Fruit fly (Drosophila melanogaster): ENCODE results near the gene hyx.
A peak's percentile ranks its signal among the peaks of the same experiment; 100 is the strongest.

The hyx gene

DNA sequence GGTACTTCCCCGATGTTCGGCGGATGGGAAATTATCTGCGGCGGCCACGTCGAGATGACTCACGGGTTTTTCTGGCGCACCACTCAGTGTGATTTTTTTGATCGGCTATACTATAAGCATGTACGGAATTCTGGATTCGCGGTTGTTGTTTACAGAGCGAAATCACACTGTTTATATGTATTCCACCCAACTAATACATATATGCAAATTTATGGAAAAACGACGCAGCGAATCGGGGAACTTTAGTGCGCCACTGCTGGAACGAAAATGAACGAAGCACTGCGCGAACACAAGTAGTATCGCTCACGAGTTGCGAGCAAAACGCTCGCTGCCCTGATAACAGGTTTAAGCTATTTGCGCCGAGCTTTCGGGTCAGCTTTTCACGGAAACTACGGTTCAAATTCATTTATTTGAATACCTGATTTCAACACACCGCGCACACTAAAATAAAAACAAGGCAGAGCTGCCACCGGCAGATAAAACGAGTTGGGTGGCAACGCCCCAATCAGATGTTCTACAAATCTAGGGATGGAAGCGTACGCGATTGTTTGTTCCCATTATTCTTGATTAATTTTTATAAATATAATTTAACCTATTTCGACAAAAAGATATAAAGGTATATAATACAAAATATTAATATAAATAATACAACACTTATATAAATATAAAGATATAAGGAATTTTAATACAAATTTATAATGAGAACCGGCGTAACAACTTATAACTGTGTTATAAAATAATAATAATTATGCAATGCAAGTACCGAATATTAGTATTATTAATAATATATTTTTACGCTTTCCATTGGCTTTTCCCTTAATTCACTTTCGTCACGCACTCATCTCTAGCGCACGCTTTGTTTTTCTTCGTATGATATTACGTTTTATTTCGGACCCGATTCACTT is 9.3 kb downstream of the hyx start, which contains the start of gene Rel (continued):
- TF ChIP-seq ERR (GFP tag; optimal IDR thresholded peaks at IDR 0.05) (no peak), Hsf (GFP tag; optimal IDR thresholded peaks at IDR 0.05) (no peak), Six4 (GFP tag; optimal IDR thresholded peaks at IDR 0.05) (peak; percentile 56), repo (GFP tag; optimal IDR thresholded peaks at IDR 0.05) (no peak), CG14050 (GFP tag; IDR thresholded peaks at IDR 0.05) (no peak), fd64A (GFP tag; optimal IDR thresholded peaks at IDR 0.05) (no peak), CG7839 (tag; optimal IDR thresholded peaks at IDR 0.05) (peak; percentile 82), zen2 (GFP tag; IDR thresholded peaks at IDR 0.05; ENCODE audit: partially characterized antibody) (no peak), CG10267 (tag; optimal IDR thresholded peaks at IDR 0.05) (peak; percentile 74), trem (tag; optimal IDR thresholded peaks at IDR 0.05) (peak; percentile 77), Hand (GFP tag; optimal IDR thresholded peaks at IDR 0.05) (peak; percentile 8), hbn (GFP tag; IDR thresholded peaks at IDR 0.05; ENCODE audit: partially characterized antibody) (no peak), CG1233 (GFP tag; optimal IDR thresholded peaks at IDR 0.05) (peak; percentile 42), eyg (GFP tag; optimal IDR thresholded peaks at IDR 0.05) (peak; percentile 13), Ssrp (tag; optimal IDR thresholded peaks at IDR 0.05) (peak; percentile 75), Lim3 (GFP tag; IDR thresholded peaks at IDR 0.05) (no peak), CG12155 (GFP tag; optimal IDR thresholded peaks at IDR 0.05) (peak; percentile 53), Side (GFP tag; optimal IDR thresholded peaks at IDR 0.05) (peak; percentile 45), yki (optimal IDR thresholded peaks at IDR 0.05) (no peak)

DNA sequence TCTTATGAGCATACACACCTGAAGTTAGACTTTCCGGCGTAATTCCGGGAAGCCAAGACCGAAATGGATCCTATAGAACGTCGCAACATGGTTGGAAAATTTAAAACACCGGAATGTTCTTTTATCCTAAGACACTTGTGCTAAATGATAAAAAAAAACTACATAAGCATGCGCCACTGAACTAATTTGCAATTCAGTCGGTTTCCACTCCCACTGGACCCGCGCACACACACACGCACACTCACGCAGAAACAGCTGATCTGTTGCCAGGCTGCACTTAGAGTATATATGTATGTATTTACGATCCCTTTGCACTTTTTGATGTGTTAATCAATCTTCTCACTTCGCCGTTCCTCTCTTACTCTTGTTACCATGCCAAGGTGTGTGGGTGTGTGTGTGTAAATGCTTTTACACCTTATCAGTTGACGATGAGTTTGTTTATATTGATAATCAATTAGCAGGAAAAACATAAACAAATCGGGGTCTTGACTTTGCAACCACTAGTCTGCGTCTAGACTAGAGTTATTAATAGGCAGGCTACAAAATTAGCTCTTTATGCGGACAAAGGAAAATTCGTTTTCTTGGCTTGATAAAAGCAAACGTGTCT is 10.0 kb downstream of the hyx start, which contains the start of gene Mst85C:
Gene Mst85C, plus strand, starts transcription at position 180 of the 607 bp plus-strand sequence.
- TF ChIP-seq onecut (GFP tag; IDR thresholded peaks at IDR 0.05) (0 out of 2 replicates have a peak, but pooled peaks have one; percentile 0), nom (GFP tag; optimal IDR thresholded peaks at IDR 0.05) (peak; percentile 62), pum (GFP tag; optimal IDR thresholded peaks at IDR 0.05) (no peak), HmgD (GFP tag; optimal IDR thresholded peaks at IDR 0.05) (peak; percentile 16), Taf1 (GFP tag; IDR thresholded peaks at IDR 0.05) (no peak), Mad (GFP tag; optimal IDR thresholded peaks at IDR 0.05) (no peak), Lpt (GFP tag; optimal IDR thresholded peaks at IDR 0.05) (no peak), ftz-f1 (GFP tag; optimal IDR thresholded peaks at IDR 0.05) (no peak), schlank (tag; optimal IDR thresholded peaks at IDR 0.05) (no peak), Bteb2 (GFP tag; optimal IDR thresholded peaks at IDR 0.05) (no peak), pfk (GFP tag; optimal IDR thresholded peaks at IDR 0.05) (no peak), fd64A (GFP tag; optimal IDR thresholded peaks at IDR 0.05) (peak; percentile 8), CG8478 (optimal IDR thresholded peaks at IDR 0.05) (no peak), CG1647 (GFP tag; optimal IDR thresholded peaks at IDR 0.05) (no peak), lbe (GFP tag; optimal IDR thresholded peaks at IDR 0.05) (peak; percentile 20), Asciz (GFP tag; optimal IDR thresholded peaks at IDR 0.05) (peak; percentile 52), CG13775 (GFP tag; optimal IDR thresholded peaks at IDR 0.05) (no peak), CG4282 (GFP tag; optimal IDR thresholded peaks at IDR 0.05) (no peak), pzg (GFP tag; optimal IDR thresholded peaks at IDR 0.05) (no peak), CG17568 (GFP tag; optimal IDR thresholded peaks at IDR 0.05) (peak; percentile 33), CG1233 (GFP tag; optimal IDR thresholded peaks at IDR 0.05) (no peak), CG12219 (GFP tag; optimal IDR thresholded peaks at IDR 0.05) (no peak), pita (GFP tag; optimal IDR thresholded peaks at IDR 0.05) (no peak), CG5245 (GFP tag; optimal IDR thresholded peaks at IDR 0.05) (no peak), crol (GFP tag; IDR thresholded peaks at IDR 0.05) (no peak), corto (GFP tag; optimal IDR thresholded peaks at IDR 0.05) (no peak), pros (GFP tag; optimal IDR thresholded peaks at IDR 0.05) (peak; percentile 98), gsb (GFP tag; IDR thresholded peaks at IDR 0.05) (no peak), CG2875 (GFP tag; optimal IDR thresholded peaks at IDR 0.05) (peak; percentile 7), ewg (GFP tag; optimal IDR thresholded peaks at IDR 0.05) (peak; percentile 26), gro (GFP tag; optimal IDR thresholded peaks at IDR 0.05) (no peak), Spps (tag; optimal IDR thresholded peaks at IDR 0.05) (no peak)
